Worm (Caenorhabditis elegans): ENCODE results near the gene W05E10.2.

W05E10.2 gene

DNA sequence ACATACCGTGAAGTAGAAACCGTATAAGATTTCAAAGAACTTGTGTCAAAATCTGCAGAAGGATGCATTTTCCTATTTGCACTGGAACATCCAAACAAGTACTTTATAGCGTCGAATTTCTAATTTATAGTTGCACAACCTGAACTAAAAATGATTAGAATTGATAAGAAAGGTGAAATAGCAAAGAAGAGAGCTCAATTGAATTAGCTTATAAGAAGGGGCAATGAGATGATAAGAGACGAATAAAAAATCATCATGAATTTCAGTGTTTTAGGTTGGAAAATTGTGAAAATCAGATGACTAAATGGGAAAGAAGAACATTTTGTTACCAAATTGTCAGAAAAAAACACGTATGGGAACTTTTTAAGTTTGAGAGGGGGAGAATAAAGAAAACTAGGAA lies 4.6 kb downstream of the W05E10.2 start, which contains the start of gene W05E10.1:
TSS of gene W05E10.1 (minus strand) at position 139 of the 400 bp plus-strand sequence.
- TF ChIP-seq ztf-11 (tag; optimal IDR thresholded peaks at IDR 0.05) (no peak), nhr-76 (tag; optimal IDR thresholded peaks at IDR 0.05) (no peak), pha-4 (tag; optimal IDR thresholded peaks at IDR 0.05) (no peak), sem-2 (GFP tag; optimal IDR thresholded peaks at IDR 0.05) (no peak), ceh-43 (GFP tag; optimal IDR thresholded peaks at IDR 0.05) (no peak), nhr-28 (tag; optimal IDR thresholded peaks at IDR 0.05) (no peak), zip-8 (tag; optimal IDR thresholded peaks at IDR 0.05) (no peak), ces-1 (GFP tag; optimal IDR thresholded peaks at IDR 0.05) (no peak), nhr-237 (tag; optimal IDR thresholded peaks at IDR 0.05) (no peak), bed-3 (GFP tag; optimal IDR thresholded peaks at IDR 0.05) (no peak), unc-120 (tag; optimal IDR thresholded peaks at IDR 0.05; ENCODE audit: poor library complexity, severe bottlenecking) (no peak), ham-2 (GFP tag; optimal IDR thresholded peaks at IDR 0.05) (no peak)

DNA sequence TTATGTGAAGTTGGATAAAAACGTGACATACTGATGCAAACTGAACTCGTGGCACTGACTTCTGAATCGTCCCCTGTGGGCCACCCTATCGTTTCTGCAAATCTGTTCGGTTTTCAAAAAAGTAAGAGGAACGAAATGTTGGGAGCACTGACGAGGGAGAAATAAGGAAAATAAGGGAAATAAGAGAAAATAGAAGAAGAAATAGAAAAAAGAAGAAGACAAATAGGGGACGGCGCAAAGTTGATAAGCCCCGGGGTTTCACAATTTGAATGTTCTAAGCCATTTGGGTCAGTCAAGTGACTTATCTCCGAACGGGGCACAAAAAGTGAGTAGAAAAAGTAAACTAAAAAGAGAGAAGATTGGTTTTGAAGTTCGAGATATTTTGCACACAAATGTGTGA lies 8.6 kb downstream of the W05E10.2 start, which contains the start of gene W05E10.5:
TSS of gene W05E10.5 (minus strand) at position 101 of the 400 bp plus-strand sequence.
- no peak for TF ChIP-seq mls-2 (tag; optimal IDR thresholded peaks at IDR 0.05)

ce11 chrV:11697482-11697881 lies 10.5 kb downstream of the W05E10.2 start:
- TF ChIP-seq ces-1 (GFP tag; optimal IDR thresholded peaks at IDR 0.05) (peak; percentile 84), blmp-1 (tag; optimal IDR thresholded peaks at IDR 0.05) (no peak), mls-2 (tag; optimal IDR thresholded peaks at IDR 0.05) (no peak), nhr-2 (tag; optimal IDR thresholded peaks at IDR 0.05) (no peak), M03D4.4 (tag; optimal IDR thresholded peaks at IDR 0.05) (no peak)

DNA sequence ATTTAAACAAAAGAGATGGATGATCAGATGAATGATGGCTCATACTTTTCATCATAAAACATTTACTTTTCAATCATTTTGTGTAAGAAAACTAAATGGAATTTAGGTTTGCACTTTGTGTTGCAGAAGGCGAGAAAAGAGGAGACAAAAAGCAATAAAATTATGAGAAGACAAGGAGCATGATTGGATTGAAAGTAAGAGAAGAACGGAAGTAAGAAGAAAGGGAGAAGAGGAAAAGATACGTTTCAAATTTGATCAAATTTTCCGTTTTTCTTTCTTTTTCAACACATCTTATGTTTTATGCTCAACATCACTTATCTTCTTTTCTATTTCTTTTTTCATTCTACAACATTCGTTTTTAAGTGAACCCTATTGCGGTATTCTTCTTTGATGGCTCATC lies 17.7 kb downstream of the W05E10.2 start:
- TF ChIP-seq ces-1 (GFP tag; optimal IDR thresholded peaks at IDR 0.05) = peak; percentile 81
- no peak for TF ChIP-seq cnd-1 (tag; optimal IDR thresholded peaks at IDR 0.05)
- no peak for TF ChIP-seq elt-1 (tag; optimal IDR thresholded peaks at IDR 0.05; ENCODE audit: borderline replicate concordance, insufficient read depth)

- TF ChIP-seq nhr-76 (tag; optimal IDR thresholded peaks at IDR 0.05) (no peak), ztf-11 (tag; optimal IDR thresholded peaks at IDR 0.05) (no peak), pha-4 (tag; optimal IDR thresholded peaks at IDR 0.05) (no peak)
Observed at ce11 chrV:11705399-11705798, 18.4 kb downstream of the W05E10.2 start, which contains the start of gene ceh-32. ceh-32 (minus strand) TSS chrV:11705400.

- no peak for TF ChIP-seq cnd-1 (tag; optimal IDR thresholded peaks at IDR 0.05)
- TF ChIP-seq snpc-4 (tag; optimal IDR thresholded peaks at IDR 0.05) = no peak
- no peak for TF ChIP-seq pha-4 (tag; optimal IDR thresholded peaks at IDR 0.05)
- TF ChIP-seq unc-120 (tag; optimal IDR thresholded peaks at IDR 0.05; ENCODE audit: poor library complexity, severe bottlenecking) = no peak
- no peak for TF ChIP-seq nhr-2 (tag; optimal IDR thresholded peaks at IDR 0.05)
- no peak for TF ChIP-seq elt-3 (tag; optimal IDR thresholded peaks at IDR 0.05)
- no peak for TF ChIP-seq unc-39 (tag; optimal IDR thresholded peaks at IDR 0.05)
- TF ChIP-seq zip-8 (tag; optimal IDR thresholded peaks at IDR 0.05) = no peak
- no peak for TF ChIP-seq unc-62 (GFP tag; optimal IDR thresholded peaks at IDR 0.05)
- no peak for TF ChIP-seq hlh-1 (tag; optimal IDR thresholded peaks at IDR 0.05)
- TF ChIP-seq M03D4.4 (tag; optimal IDR thresholded peaks at IDR 0.05) = no peak
- TF ChIP-seq nhr-12 (tag; optimal IDR thresholded peaks at IDR 0.05) = no peak
- no peak for TF ChIP-seq mls-2 (tag; optimal IDR thresholded peaks at IDR 0.05)
Observed at ce11 chrV:11706353-11706752, 19.4 kb downstream of the W05E10.2 start.

- TF ChIP-seq ces-1 (GFP tag; optimal IDR thresholded peaks at IDR 0.05) = peak; percentile 50
- TF ChIP-seq blmp-1 (tag; optimal IDR thresholded peaks at IDR 0.05) = no peak
Observed at ce11 chrV:11711751-11712150, 24.8 kb downstream of the W05E10.2 start.

ce11 chrV:11715797-11716196 lies 28.8 kb downstream of the W05E10.2 start, which contains the start of gene tre-3:
tre-3 (minus strand) TSS chrV:11715903.
- TF ChIP-seq mls-2 (tag; optimal IDR thresholded peaks at IDR 0.05) (no peak), nhr-237 (tag; optimal IDR thresholded peaks at IDR 0.05) (no peak), bed-3 (GFP tag; optimal IDR thresholded peaks at IDR 0.05) (no peak), lsy-2 (tag; optimal IDR thresholded peaks at IDR 0.05) (no peak), lin-32 (GFP tag; optimal IDR thresholded peaks at IDR 0.05) (no peak), M03D4.4 (tag; optimal IDR thresholded peaks at IDR 0.05) (no peak), hlh-1 (tag; optimal IDR thresholded peaks at IDR 0.05) (no peak), ces-1 (GFP tag; optimal IDR thresholded peaks at IDR 0.05) (no peak), snpc-4 (tag; optimal IDR thresholded peaks at IDR 0.05) (no peak), ceh-83 (GFP tag; optimal IDR thresholded peaks at IDR 0.05) (no peak), lin-13 (tag; optimal IDR thresholded peaks at IDR 0.05) (no peak), unc-120 (tag; optimal IDR thresholded peaks at IDR 0.05; ENCODE audit: poor library complexity, severe bottlenecking) (no peak), ceh-39 (tag; optimal IDR thresholded peaks at IDR 0.05) (no peak)

Data from whole organism, mixed stage, embryonic.